Worm (Caenorhabditis elegans): Measurements from ENCODE around the gene ugt-14.

DNA sequence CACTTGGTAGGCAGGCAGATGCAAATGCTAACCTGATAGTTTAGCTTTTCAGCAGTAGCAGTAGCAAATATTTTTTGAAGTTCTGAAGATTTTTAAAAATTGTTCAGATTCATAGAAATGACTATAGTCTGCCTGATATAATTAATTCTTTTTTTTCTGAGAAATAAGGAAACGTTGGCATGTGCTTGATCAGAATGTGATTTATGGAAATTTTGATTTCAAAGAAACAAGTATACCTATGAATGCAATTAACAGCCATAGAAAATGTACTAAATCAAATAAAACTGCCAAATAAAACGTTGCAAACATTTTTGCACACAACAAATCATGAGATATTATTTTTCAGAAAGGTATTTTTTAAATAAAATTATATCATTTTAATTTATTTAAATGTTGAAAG is 35.4 kb upstream of the ugt-14 start:
- no peak for TF ChIP-seq tbx-11 (GFP tag; IDR thresholded peaks at IDR 0.05)
- TF ChIP-seq ceh-36 (tag; optimal IDR thresholded peaks at IDR 0.05) = no peak
- no peak for TF ChIP-seq F13C5.2 (tag; optimal IDR thresholded peaks at IDR 0.05)
- TF ChIP-seq flt-1 (GFP tag; IDR thresholded peaks at IDR 0.05) = no peak
- no peak for TF ChIP-seq ama-1 (optimal IDR thresholded peaks at IDR 0.05)
- no peak for TF ChIP-seq B0310.2 (tag; optimal IDR thresholded peaks at IDR 0.05)
- TF ChIP-seq ets-7 (tag; optimal IDR thresholded peaks at IDR 0.05) = no peak
